Fruit fly (Drosophila melanogaster): ENCODE measurements around the gene Bruce.

Bruce gene

DNA sequence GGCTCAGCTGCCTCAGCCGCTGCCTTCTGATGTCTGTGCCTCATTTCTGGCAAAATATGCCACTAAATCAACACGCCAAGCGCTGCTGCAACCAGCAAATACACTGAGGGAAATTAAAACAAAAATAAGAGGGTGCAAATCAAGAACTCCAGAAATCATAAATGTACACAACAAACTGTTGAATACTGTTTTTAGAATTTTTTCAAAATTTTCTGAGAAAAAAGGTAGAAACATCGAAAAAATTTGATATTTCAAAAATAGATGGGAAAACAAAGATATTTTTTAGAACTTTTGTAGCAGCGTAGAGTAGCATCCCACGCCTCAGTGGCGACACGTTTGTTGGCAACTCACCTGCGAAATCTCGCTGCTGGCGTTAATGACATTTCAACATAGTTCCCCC, 58.5 kb downstream of the Bruce start:
- TF ChIP-seq CG8478 (optimal IDR thresholded peaks at IDR 0.05) (no peak), CTCF (optimal IDR thresholded peaks at IDR 0.05) (no peak)

DNA sequence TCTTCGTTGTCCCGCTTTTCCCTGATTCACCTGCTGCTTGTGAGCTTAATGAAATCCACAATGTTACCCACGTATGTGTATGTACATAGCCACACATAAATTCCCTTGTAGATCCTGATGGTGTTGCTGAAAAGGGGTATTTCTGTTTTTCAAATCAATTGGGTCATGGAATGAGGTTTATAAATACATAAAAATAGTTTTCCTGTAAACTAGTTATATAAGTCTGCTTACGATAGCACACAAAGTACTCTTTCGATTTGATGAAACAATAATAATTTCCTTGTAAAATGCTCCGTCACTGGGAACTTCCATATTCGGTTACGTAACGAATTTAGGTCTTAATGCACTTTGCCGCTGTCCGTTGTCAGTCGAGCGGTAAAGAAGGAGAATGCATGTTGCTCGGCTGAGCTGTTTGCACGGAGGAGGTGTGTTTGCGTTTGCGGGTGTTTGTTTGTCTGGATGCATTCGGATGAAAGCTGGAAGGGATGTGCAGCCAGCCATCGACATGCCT, 61.2 kb downstream of the Bruce start:
- TF ChIP-seq CTCF (optimal IDR thresholded peaks at IDR 0.05) (no peak), CG8478 (optimal IDR thresholded peaks at IDR 0.05) (no peak)

- no peak for TF ChIP-seq CG8478 (optimal IDR thresholded peaks at IDR 0.05)
- TF ChIP-seq CTCF (optimal IDR thresholded peaks at IDR 0.05) = no peak
These were observed 62.2 kb downstream of the Bruce start for dm6 chr3R:10268865-10269442.

DNA sequence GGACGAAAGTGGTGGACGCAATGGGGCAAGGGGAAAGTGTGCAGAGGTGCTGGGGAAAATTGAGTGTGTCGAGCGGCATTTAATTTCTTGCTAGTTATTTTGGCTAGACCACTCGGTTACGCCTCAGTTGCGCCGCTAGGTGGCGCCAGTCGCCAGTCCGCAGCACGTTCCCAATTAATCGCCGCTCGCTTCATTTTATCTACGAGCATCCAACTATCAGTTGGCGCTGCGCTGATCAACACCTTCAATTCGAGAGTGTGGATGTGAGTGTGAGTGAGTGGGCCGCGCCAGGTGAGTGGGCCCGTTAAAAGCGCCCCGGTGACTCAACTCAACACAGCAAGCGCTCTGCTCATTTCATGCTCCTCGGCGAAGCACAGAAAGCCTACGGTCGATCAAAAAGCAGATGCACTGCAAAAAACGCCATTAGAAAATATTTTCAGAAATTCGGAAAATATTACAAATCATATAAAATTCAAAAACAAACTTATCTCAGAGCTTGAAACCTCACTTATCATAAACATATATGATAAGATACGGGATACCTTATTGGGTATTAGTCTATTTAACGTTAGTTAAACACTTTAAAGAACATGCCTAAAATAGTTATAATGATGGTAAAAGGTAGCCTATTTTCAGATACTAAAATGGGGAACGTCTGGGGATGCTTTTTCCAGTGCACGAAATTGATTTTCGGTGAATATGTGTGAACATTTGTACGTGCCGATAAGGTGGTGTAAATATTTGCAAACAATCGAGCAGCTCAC, 62.9 kb downstream of the Bruce start:
- TF ChIP-seq CG8478 (optimal IDR thresholded peaks at IDR 0.05) = no peak
- TF ChIP-seq CTCF (optimal IDR thresholded peaks at IDR 0.05) = peak; percentile 83 to 89

dm6 chr3R:10266624-10267492, 64.3 kb downstream of the Bruce start:
- no peak for TF ChIP-seq CG8478 (optimal IDR thresholded peaks at IDR 0.05)
- TF ChIP-seq CTCF (optimal IDR thresholded peaks at IDR 0.05) = no peak

DNA sequence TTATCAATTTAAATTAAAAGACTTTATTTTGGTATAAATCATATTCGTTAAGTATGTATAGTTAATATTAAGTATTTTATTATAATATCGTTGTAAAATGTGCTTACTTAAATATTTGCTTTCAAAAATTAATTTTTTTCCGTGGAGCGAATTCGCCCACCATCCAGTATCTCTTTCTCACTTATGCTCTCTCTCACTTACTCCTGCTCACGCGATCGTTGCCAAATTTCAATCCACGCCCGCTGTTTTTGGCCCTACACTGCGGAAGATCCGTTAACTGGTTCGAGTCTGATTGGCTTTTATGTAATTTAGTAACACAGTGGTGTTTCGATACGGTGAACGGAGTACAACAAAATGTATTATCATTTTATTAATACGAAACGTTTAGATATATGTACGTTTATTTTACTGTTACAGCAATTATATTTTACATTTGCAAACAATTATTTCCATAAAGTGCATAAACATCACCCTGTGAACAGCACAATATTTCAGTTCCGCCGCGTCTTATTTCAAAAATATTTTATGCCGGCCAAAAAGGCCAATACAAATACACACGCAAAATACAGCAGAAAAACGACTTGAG, 65.5 kb downstream of the Bruce start:
- TF ChIP-seq CTCF (optimal IDR thresholded peaks at IDR 0.05) (no peak), CG8478 (optimal IDR thresholded peaks at IDR 0.05) (no peak)

DNA sequence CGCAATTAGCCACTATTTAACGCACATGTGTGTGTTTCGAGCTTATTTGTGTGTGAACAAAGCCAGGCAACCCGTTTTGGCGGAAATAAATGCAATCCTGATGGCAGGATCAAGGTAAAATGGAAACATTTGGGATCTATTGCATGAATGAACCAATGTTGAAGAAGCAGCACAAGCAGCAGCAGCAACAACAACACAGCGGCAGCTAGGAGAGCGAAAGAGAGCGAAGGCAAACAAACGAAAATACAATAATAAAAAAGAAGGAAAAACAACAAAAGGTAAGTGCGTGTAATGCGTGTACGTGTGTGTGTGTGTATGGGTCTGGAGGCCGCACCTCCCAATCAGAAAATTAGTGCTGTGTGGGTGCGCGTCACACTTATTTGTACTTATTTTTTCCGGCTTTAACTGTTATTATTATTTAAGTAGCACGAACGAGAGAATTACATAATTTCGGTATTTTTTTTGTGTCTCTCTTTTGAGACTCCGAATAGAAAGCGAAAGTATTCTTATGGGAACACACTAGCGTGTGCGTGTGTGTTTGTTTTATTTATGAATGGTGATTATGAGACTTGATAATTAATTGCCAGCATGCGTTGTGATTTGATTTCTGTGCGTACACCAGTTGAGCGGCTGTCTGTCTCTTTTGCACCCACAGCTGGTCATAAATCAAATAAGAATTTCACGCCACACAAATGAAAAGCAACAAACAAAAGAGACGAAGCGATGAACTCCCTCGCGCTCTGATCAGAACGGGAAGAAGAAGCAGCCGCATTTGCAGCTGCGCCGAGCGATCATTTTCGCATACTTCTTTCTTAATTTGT, 66.3 kb downstream of the Bruce start:
- TF ChIP-seq CTCF (optimal IDR thresholded peaks at IDR 0.05) = no peak

DNA sequence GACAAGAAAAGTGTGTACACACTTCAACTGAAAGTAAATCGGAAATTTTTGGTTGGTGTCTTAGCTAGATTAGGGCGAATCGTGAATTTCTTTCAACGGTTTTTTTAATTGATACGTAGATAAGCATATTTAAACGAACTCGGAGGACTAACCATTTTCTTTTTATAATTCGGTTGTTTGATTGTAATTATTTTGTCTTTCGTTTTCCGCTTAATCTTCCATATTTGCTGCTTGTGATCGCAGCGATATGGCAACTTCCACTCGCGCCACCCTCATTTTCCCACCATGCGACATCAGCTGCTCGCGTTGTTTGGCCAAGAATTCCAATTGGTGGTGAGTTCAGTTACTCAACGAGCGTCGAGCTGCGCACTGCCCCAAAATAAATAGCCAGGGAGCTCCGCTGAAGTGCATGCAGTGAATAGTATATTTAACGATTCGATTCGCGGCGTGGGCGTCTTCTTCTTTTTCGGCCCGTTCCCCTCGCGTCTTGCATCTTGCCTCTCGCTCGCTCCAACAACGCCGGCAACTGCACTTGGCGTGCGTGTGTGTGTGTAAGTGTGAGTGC, 67.1 kb downstream of the Bruce start, which contains the start of gene Nuak:
Gene Nuak (plus strand): TSS at position 335 of the 565 bp plus-strand sequence.
- no peak for TF ChIP-seq CTCF (optimal IDR thresholded peaks at IDR 0.05)
- TF ChIP-seq CG8478 (optimal IDR thresholded peaks at IDR 0.05) = no peak
